Fruit fly (Drosophila melanogaster): ENCODE data around the gene Chc.

The Chc gene

DNA sequence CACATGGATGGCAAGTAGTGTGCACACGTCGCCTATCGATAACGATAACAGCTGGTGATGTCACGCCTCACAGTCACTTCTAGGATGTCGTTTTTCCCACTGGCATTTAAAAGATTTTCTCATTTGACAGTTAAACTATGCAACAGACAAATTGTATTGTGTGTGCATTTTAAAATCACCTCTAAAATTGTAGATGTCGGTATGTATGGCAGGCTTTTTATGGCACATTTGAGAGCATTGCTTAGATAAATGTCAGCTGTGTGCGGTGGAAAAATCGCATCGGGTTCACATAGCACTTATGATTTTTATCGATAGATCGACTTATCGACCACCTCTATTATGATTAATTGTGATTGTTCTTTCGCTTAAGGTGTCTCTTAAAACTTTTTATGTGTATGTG is 8.8 kb upstream of the Chc start, which contains the start of the genes ArgRS and CG8578 (continued):
- TF ChIP-seq CG13287 (GFP tag; IDR thresholded peaks at IDR 0.05; ENCODE audit: partially characterized antibody): peak; percentile 85
- TF ChIP-seq CG7839 (tag; optimal IDR thresholded peaks at IDR 0.05): peak; percentile 67
- TF ChIP-seq CG12942 (GFP tag; optimal IDR thresholded peaks at IDR 0.05): peak; percentile 29
- peak; percentile 86 for TF ChIP-seq pnt (GFP tag; optimal IDR thresholded peaks at IDR 0.05)
- peak in 1 of 2 experiments; percentile 71 for TF ChIP-seq crp (GFP tag; optimal IDR thresholded peaks at IDR 0.05)
- no peak for TF ChIP-seq TFAM (GFP tag; optimal IDR thresholded peaks at IDR 0.05)
- TF ChIP-seq sc (optimal IDR thresholded peaks at IDR 0.05): no peak
- TF ChIP-seq sc (GFP tag; optimal IDR thresholded peaks at IDR 0.05): no peak
- TF ChIP-seq CG7745 (tag; optimal IDR thresholded peaks at IDR 0.05): no peak
- TF ChIP-seq CG10565 (GFP tag; optimal IDR thresholded peaks at IDR 0.05): no peak
- TF ChIP-seq en (GFP tag; optimal IDR thresholded peaks at IDR 0.05): peak; percentile 63
- TF ChIP-seq CG14441 (GFP tag; IDR thresholded peaks at IDR 0.05): peak; percentile 71
- TF ChIP-seq CG11560 (tag; IDR thresholded peaks at IDR 0.05): no peak
- TF ChIP-seq Med (GFP tag): peak; percentile 97
- peak; percentile 12 for TF ChIP-seq dmrt11E (tag; optimal IDR thresholded peaks at IDR 0.05)
- no peak for TF ChIP-seq tio (GFP tag; optimal IDR thresholded peaks at IDR 0.05)
- TF ChIP-seq CG6654 (GFP tag; optimal IDR thresholded peaks at IDR 0.05): no peak
- TF ChIP-seq Awh (GFP tag; IDR thresholded peaks at IDR 0.05): no peak
- TF ChIP-seq GATAe (GFP tag; conservative IDR thresholded peaks at IDR 0.05): 0 out of 2 replicates have a peak, but pooled peaks have one; percentile 15
- TF ChIP-seq CG18011 (GFP tag; optimal IDR thresholded peaks at IDR 0.05): no peak
- 0 out of 2 replicates have a peak, but pooled peaks have one; percentile 34 for TF ChIP-seq CG1024 (GFP tag; IDR thresholded peaks at IDR 0.05)
- no peak for TF ChIP-seq CG5180 (GFP tag; optimal IDR thresholded peaks at IDR 0.05)
- TF ChIP-seq CG6175 (GFP tag; IDR thresholded peaks at IDR 0.05): no peak
- TF ChIP-seq CG15011 (GFP tag; optimal IDR thresholded peaks at IDR 0.05): no peak
- TF ChIP-seq CG31441 (GFP tag; IDR thresholded peaks at IDR 0.05): peak; percentile 80
- TF ChIP-seq stwl (tag; optimal IDR thresholded peaks at IDR 0.05): peak; percentile 30
- peak; percentile 40; the same call in 1 of the 3 replicates for TF ChIP-seq croc (GFP tag; conservative IDR thresholded peaks at IDR 0.05)
- peak; percentile 65 for TF ChIP-seq bbx (GFP tag; IDR thresholded peaks at IDR 0.05; ENCODE audit: partially characterized antibody)
- TF ChIP-seq pum (GFP tag; optimal IDR thresholded peaks at IDR 0.05): peak; percentile 89
- no peak for TF ChIP-seq Blimp-1 (GFP tag; optimal IDR thresholded peaks at IDR 0.05)
- no peak for TF ChIP-seq Poxn (GFP tag; IDR thresholded peaks at IDR 0.05)
- TF ChIP-seq shn (GFP tag; optimal IDR thresholded peaks at IDR 0.05): peak; percentile 45
- no peak for TF ChIP-seq scrt (GFP tag; optimal IDR thresholded peaks at IDR 0.05)
- no peak for TF ChIP-seq Ada2b (GFP tag; IDR thresholded peaks at IDR 0.05)
- no peak for TF ChIP-seq kni (GFP tag; optimal IDR thresholded peaks at IDR 0.05)
- no peak for TF ChIP-seq Nf-YA (GFP tag; IDR thresholded peaks at IDR 0.05)
- no peak for TF ChIP-seq Tbp (GFP tag; optimal IDR thresholded peaks at IDR 0.05)
- peak; percentile 56 for TF ChIP-seq chn (GFP tag; optimal IDR thresholded peaks at IDR 0.05)
- TF ChIP-seq CG10209 (GFP tag; optimal IDR thresholded peaks at IDR 0.05): peak; percentile 25
- no peak for TF ChIP-seq Gsc (GFP tag; IDR thresholded peaks at IDR 0.05)
- TF ChIP-seq cad (GFP tag; optimal IDR thresholded peaks at IDR 0.05): no peak
- peak; percentile 71; the same call in 2 of the 3 replicates for TF ChIP-seq CG11093 (GFP tag; IDR thresholded peaks at IDR 0.05)
- peak; percentile 72 for TF ChIP-seq slbo (GFP tag; IDR thresholded peaks at IDR 0.05)
- no peak for TF ChIP-seq CG15601 (tag; optimal IDR thresholded peaks at IDR 0.05)
- peak; percentile 90 for TF ChIP-seq HLH4C (GFP tag; IDR thresholded peaks at IDR 0.05; ENCODE audit: partially characterized antibody)
- TF ChIP-seq CG34376 (GFP tag; optimal IDR thresholded peaks at IDR 0.05): peak; percentile 28
- peak; percentile 70 for TF ChIP-seq lmd (GFP tag; IDR thresholded peaks at IDR 0.05)
- no peak for TF ChIP-seq gt (GFP tag; IDR thresholded peaks at IDR 0.05)
- peak; percentile 39 for TF ChIP-seq onecut (GFP tag; IDR thresholded peaks at IDR 0.05)
- TF ChIP-seq CG1603 (tag; optimal IDR thresholded peaks at IDR 0.05): peak; percentile 53
- no peak for TF ChIP-seq NC2α (GFP tag; optimal IDR thresholded peaks at IDR 0.05)

All from whole organism, embryonic.